Worm (Caenorhabditis elegans): ENCODE results near the gene flp-4.

DNA sequence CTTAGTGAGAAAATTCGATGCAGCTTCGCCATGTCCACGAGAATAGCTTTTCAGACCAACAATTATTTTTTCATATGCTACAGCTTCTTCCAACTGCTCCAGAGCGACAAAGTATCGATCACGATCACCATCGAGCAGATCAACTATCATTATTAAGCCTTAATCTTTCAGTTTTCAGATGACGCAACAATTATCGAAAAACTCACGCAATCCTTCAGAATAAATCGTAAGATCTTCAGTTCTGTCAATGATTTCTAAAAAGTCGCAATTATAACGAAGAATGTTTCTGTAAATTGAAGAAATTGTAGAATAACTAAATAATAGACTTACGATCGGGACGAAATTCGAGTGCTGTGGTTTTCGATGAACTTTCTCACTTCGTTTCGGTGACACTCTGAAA lies 54.5 kb downstream of the flp-4 start:
- no peak for TF ChIP-seq fkh-10 (GFP tag; optimal IDR thresholded peaks at IDR 0.05)
- no peak for TF ChIP-seq mxl-3 (GFP tag; optimal IDR thresholded peaks at IDR 0.05)
- TF ChIP-seq snpc-4 (tag; optimal IDR thresholded peaks at IDR 0.05): no peak
- no peak for TF ChIP-seq ZK337.2 (GFP tag; IDR thresholded peaks at IDR 0.05)
- TF ChIP-seq ces-1 (GFP tag; optimal IDR thresholded peaks at IDR 0.05): no peak
- no peak for TF ChIP-seq ZK546.5 (tag; optimal IDR thresholded peaks at IDR 0.05)
- no peak for TF ChIP-seq nhr-25 (tag; optimal IDR thresholded peaks at IDR 0.05; ENCODE audit: borderline replicate concordance, insufficient read depth)
- TF ChIP-seq mxl-2 (GFP tag; conservative IDR thresholded peaks at IDR 0.05): no peak

Measured in whole organism, L4 larva.